Worm (Caenorhabditis elegans): ENCODE data around the gene crn-7.

The crn-7 gene

ce11 chrIII:8299078-8299587 is 30.8 kb downstream of the crn-7 start:
- TF ChIP-seq fax-1 (tag; optimal IDR thresholded peaks at IDR 0.05) (no peak), unc-42 (tag; optimal IDR thresholded peaks at IDR 0.05) (peak; percentile 29)

- TF ChIP-seq ets-4 (tag; optimal IDR thresholded peaks at IDR 0.05) (no peak), ceh-19 (GFP tag; optimal IDR thresholded peaks at IDR 0.05) (no peak), elt-2 (tag; optimal IDR thresholded peaks at IDR 0.05) (peak; percentile 82)
These were observed 31.4 kb downstream of the crn-7 start for ce11 chrIII:8299734-8300133.

- peak; percentile 82 for TF ChIP-seq ceh-34 (tag; optimal IDR thresholded peaks at IDR 0.05)
- TF ChIP-seq hlh-8 (tag; optimal IDR thresholded peaks at IDR 0.05) = peak; percentile 3
- TF ChIP-seq dmd-4 (tag; optimal IDR thresholded peaks at IDR 0.05; ENCODE audit: borderline replicate concordance) = no peak
- TF ChIP-seq K02D7.2 (tag; optimal IDR thresholded peaks at IDR 0.05) = no peak
- TF ChIP-seq unc-86 (tag; optimal IDR thresholded peaks at IDR 0.05) = no peak
- no peak for TF ChIP-seq pha-4 (tag; optimal IDR thresholded peaks at IDR 0.05)
- peak; percentile 22 for TF ChIP-seq unc-42 (tag; optimal IDR thresholded peaks at IDR 0.05)
- TF ChIP-seq pag-3 (tag; optimal IDR thresholded peaks at IDR 0.05; ENCODE audit: borderline replicate concordance) = no peak
- TF ChIP-seq ceh-6 (GFP tag; optimal IDR thresholded peaks at IDR 0.05) = no peak
These were observed 32.6 kb downstream of the crn-7 start for ce11 chrIII:8300860-8301396.

- TF ChIP-seq F13H6.1 (tag; optimal IDR thresholded peaks at IDR 0.05) (no peak), ztf-16 (tag; optimal IDR thresholded peaks at IDR 0.05) (no peak), nhr-232 (tag; optimal IDR thresholded peaks at IDR 0.05) (no peak)
These were observed 35.1 kb downstream of the crn-7 start for ce11 chrIII:8303440-8303839.

ce11 chrIII:8305304-8305703 is 37.0 kb downstream of the crn-7 start:
- TF ChIP-seq unc-55 (GFP tag; optimal IDR thresholded peaks at IDR 0.05) (no peak), elt-4 (tag; optimal IDR thresholded peaks at IDR 0.05) (no peak), ceh-22 (tag; optimal IDR thresholded peaks at IDR 0.05) (no peak), unc-3 (GFP tag; conservative IDR thresholded peaks at IDR 0.05) (no peak), unc-3 (tag; optimal IDR thresholded peaks at IDR 0.05) (no peak), ceh-48 (tag; optimal IDR thresholded peaks at IDR 0.05) (no peak), ref-2 (tag; optimal IDR thresholded peaks at IDR 0.05) (no peak), pat-9 (tag; optimal IDR thresholded peaks at IDR 0.05) (no peak), syd-9 (tag; optimal IDR thresholded peaks at IDR 0.05) (no peak)

ce11 chrIII:8305816-8306215 is 37.5 kb downstream of the crn-7 start:
- TF ChIP-seq madf-2 (tag; optimal IDR thresholded peaks at IDR 0.05) (no peak), fkh-10 (GFP tag; optimal IDR thresholded peaks at IDR 0.05) (no peak), fkh-6 (tag; optimal IDR thresholded peaks at IDR 0.05) (no peak), ceh-6 (GFP tag; optimal IDR thresholded peaks at IDR 0.05) (no peak), F13H6.1 (tag; optimal IDR thresholded peaks at IDR 0.05) (no peak), hlh-6 (tag; optimal IDR thresholded peaks at IDR 0.05) (no peak), pros-1 (tag; optimal IDR thresholded peaks at IDR 0.05) (no peak), nfya-1 (tag; optimal IDR thresholded peaks at IDR 0.05) (no peak), nhr-11 (tag; optimal IDR thresholded peaks at IDR 0.05) (no peak), npax-4 (tag; optimal IDR thresholded peaks at IDR 0.05) (no peak), K02D7.2 (tag; optimal IDR thresholded peaks at IDR 0.05) (no peak), ceh-30 (tag; optimal IDR thresholded peaks at IDR 0.05) (no peak), lin-11 (tag; optimal IDR thresholded peaks at IDR 0.05) (no peak), zip-5 (tag; optimal IDR thresholded peaks at IDR 0.05) (no peak), gmeb-2 (tag; optimal IDR thresholded peaks at IDR 0.05) (no peak)

Data from whole organism, late embryonic.